Fruit fly (Drosophila melanogaster) whole organism, prepupa: Measurements from ENCODE around the gene CG13605.

Source experiments
- CG10631 ChIP-seq: fragments of 200-800 bp; sonication (Bioruptor generic); optimal IDR thresholded peaks from 2 replicates; lab custom pipeline; 2016; ENCODE audit warnings: missing biosample characterization, missing genetic modification characterization
- CG10669 ChIP-seq: fragments of 200-800 bp; sonication (Bioruptor generic); optimal IDR thresholded peaks from 3 replicates; lab custom pipeline; 2018; ENCODE audit warnings: missing biosample characterization, mild to moderate bottlenecking, missing genetic modification characterization, moderate library complexity
- CG11294 ChIP-seq: fragments of 200-800 bp; sonication (Bioruptor generic); IDR thresholded peaks from 2 replicates; pipeline ENCODE4 v1.3.6; 2022; ENCODE audit warnings: missing biosample characterization, missing genetic modification characterization
- CG11762 ChIP-seq: fragments of 200-800 bp; sonication (Bioruptor generic); optimal IDR thresholded peaks from 3 replicates; lab custom pipeline; 2016; ENCODE audit warnings: missing biosample characterization, missing genetic modification characterization; ENCODE audit not compliant: insufficient read depth
- CG11902 ChIP-seq: fragments of 200-800 bp; sonication (Bioruptor generic); optimal IDR thresholded peaks from 3 replicates; lab custom pipeline; 2016; ENCODE audit warnings: missing biosample characterization, missing genetic modification characterization
- CG16779 ChIP-seq: fragments of 200-800 bp; sonication (Bioruptor generic); optimal IDR thresholded peaks from 3 replicates; lab custom pipeline; 2017; ENCODE audit warnings: missing biosample characterization, mild to moderate bottlenecking, missing genetic modification characterization
- CG3032 ChIP-seq: fragments of 200-800 bp; optimal IDR thresholded peaks from 2 replicates; lab custom pipeline; 2019; ENCODE audit warnings: missing biosample characterization, mild to moderate bottlenecking, missing genetic modification characterization, moderate library complexity
- CG31627 ChIP-seq: fragments of 200-800 bp; sonication (Bioruptor generic); optimal IDR thresholded peaks from 3 replicates; lab custom pipeline; 2016; ENCODE audit warnings: missing biosample characterization, missing genetic modification characterization
- CG32006 ChIP-seq: fragments of 200-800 bp; sonication (Bioruptor generic); optimal IDR thresholded peaks from 3 replicates; lab custom pipeline; 2017; ENCODE audit warnings: missing biosample characterization, mild to moderate bottlenecking, missing genetic modification characterization
- CG34406 ChIP-seq: fragments of 200-800 bp; sonication (Bioruptor generic); optimal IDR thresholded peaks from 3 replicates; lab custom pipeline; 2016; ENCODE audit warnings: missing biosample characterization, missing genetic modification characterization
- CG3919 ChIP-seq: fragments of 200-800 bp; sonication (Bioruptor generic); optimal IDR thresholded peaks from 3 replicates; lab custom pipeline; 2016; ENCODE audit warnings: missing biosample characterization, missing genetic modification characterization
- CG4318 ChIP-seq: fragments of 200-800 bp; sonication (Bioruptor generic); optimal IDR thresholded peaks from 3 replicates; lab custom pipeline; 2017; ENCODE audit warnings: missing biosample characterization, mild to moderate bottlenecking, missing genetic modification characterization
- CG6163 ChIP-seq: fragments of 200-800 bp; sonication (Bioruptor generic); IDR thresholded peaks from 3 replicates; pipeline ENCODE4 v1.3.6; 2022; ENCODE audit warnings: missing biosample characterization, missing genetic modification characterization
- CG6792 ChIP-seq: fragments of 200-800 bp; sonication (Bioruptor generic); optimal IDR thresholded peaks from 3 replicates; lab custom pipeline; 2016; ENCODE audit warnings: missing biosample characterization, missing genetic modification characterization
- CG6808 ChIP-seq: fragments of 200-800 bp; sonication (Bioruptor generic); optimal IDR thresholded peaks from 3 replicates; lab custom pipeline; 2017; ENCODE audit warnings: missing biosample characterization, missing genetic modification characterization, mild to moderate bottlenecking, moderate library complexity, missing genetic modification reagents
- CG6854 ChIP-seq: fragments of 200-800 bp; sonication (Bioruptor generic); optimal IDR thresholded peaks from 2 replicates; lab custom pipeline; 2017; ENCODE audit warnings: missing biosample characterization, mild to moderate bottlenecking, missing genetic modification characterization
- CG7368 ChIP-seq: fragments of 200-800 bp; sonication (Bioruptor generic); optimal IDR thresholded peaks from 3 replicates; lab custom pipeline; 2016; ENCODE audit warnings: missing biosample characterization, missing genetic modification characterization
- CG8119 ChIP-seq: fragments of 200-800 bp; sonication (Bioruptor generic); IDR thresholded peaks from 3 replicates; pipeline ENCODE4 v1.3.6; 2022; ENCODE audit warnings: missing biosample characterization, missing genetic modification characterization
- CG8319 ChIP-seq: fragments of 200-800 bp; sonication (Bioruptor generic); optimal IDR thresholded peaks from 3 replicates; lab custom pipeline; 2016; ENCODE audit warnings: missing biosample characterization, missing genetic modification characterization
- CG8632 ChIP-seq: fragments of 200-800 bp; sonication (Bioruptor generic); optimal IDR thresholded peaks from 3 replicates; lab custom pipeline; 2016; ENCODE audit warnings: missing biosample characterization, missing genetic modification characterization
- Eip75B ChIP-seq: fragments of 200-800 bp; sonication (Bioruptor generic); optimal IDR thresholded peaks from 3 replicates; lab custom pipeline; 2016; ENCODE audit warnings: missing biosample characterization, missing genetic modification characterization
- Eip78C ChIP-seq: fragments of 200-800 bp; sonication (Bioruptor generic); peaks from one replicate; lab custom pipeline; 2016; ENCODE audit warnings: missing biosample characterization, missing genetic modification characterization
- Eip93F ChIP-seq: fragments of 200-800 bp; sonication (Bioruptor generic); optimal IDR thresholded peaks from 2 replicates; lab custom pipeline; 2016; ENCODE audit warnings: missing biosample characterization, mild to moderate bottlenecking, missing genetic modification characterization
- Ets21C ChIP-seq: fragments of 200-800 bp; sonication (Bioruptor generic); optimal IDR thresholded peaks from 3 replicates; lab custom pipeline; 2016; ENCODE audit warnings: missing biosample characterization, missing genetic modification characterization
- Ets96B ChIP-seq: fragments of 200-800 bp; optimal IDR thresholded peaks from 2 replicates; lab custom pipeline; 2019; ENCODE audit warnings: missing biosample characterization, mild to moderate bottlenecking, missing genetic modification characterization, moderate library complexity
- Gug ChIP-seq: fragments of 200-800 bp; sonication (Bioruptor generic); IDR thresholded peaks from 2 replicates; pipeline ENCODE4 v1.3.6; 2022; ENCODE audit warnings: missing biosample characterization, missing genetic modification characterization
- Hr38 ChIP-seq: sonication (Bioruptor generic); optimal IDR thresholded peaks from 2 replicates; lab custom pipeline; 2016; ENCODE audit warnings: missing biosample characterization, missing genetic modification characterization
- Lpt ChIP-seq: fragments of 200-800 bp; sonication (Bioruptor generic); optimal IDR thresholded peaks from 3 replicates; lab custom pipeline; 2016; ENCODE audit warnings: missing biosample characterization, missing genetic modification characterization
- Met ChIP-seq: fragments of 200-800 bp; sonication (Bioruptor generic); optimal IDR thresholded peaks from 3 replicates; lab custom pipeline; 2016; ENCODE audit warnings: missing biosample characterization, missing genetic modification characterization
- OdsH ChIP-seq: fragments of 200-800 bp; sonication (Bioruptor generic); optimal IDR thresholded peaks from 3 replicates; lab custom pipeline; 2016; ENCODE audit warnings: missing biosample characterization, missing genetic modification characterization
- Sox102F ChIP-seq: fragments of 200-800 bp; sonication (Bioruptor generic); optimal IDR thresholded peaks from 2 replicates; lab custom pipeline; 2016; ENCODE audit warnings: missing biosample characterization, mild to moderate bottlenecking, missing genetic modification characterization
- Sox14 ChIP-seq: fragments of 200-800 bp; sonication (Bioruptor generic); optimal IDR thresholded peaks from 3 replicates; lab custom pipeline; 2016; ENCODE audit warnings: missing biosample characterization, missing genetic modification characterization
- Sox15 ChIP-seq: fragments of 200-800 bp; sonication (Bioruptor generic); optimal IDR thresholded peaks from 3 replicates; lab custom pipeline; 2016; ENCODE audit warnings: missing biosample characterization, missing genetic modification characterization
- acj6 ChIP-seq: fragments of 200-800 bp; sonication (Bioruptor generic); optimal IDR thresholded peaks from 3 replicates; lab custom pipeline; 2016; ENCODE audit warnings: missing biosample characterization, missing genetic modification characterization
- cyc ChIP-seq: fragments of 200-800 bp; sonication (Bioruptor generic); optimal IDR thresholded peaks from 3 replicates; lab custom pipeline; 2016; ENCODE audit warnings: missing biosample characterization, missing genetic modification characterization
- dac ChIP-seq: fragments of 200-800 bp; sonication (Bioruptor generic); optimal IDR thresholded peaks from 2 replicates; lab custom pipeline; 2017; ENCODE audit warnings: missing biosample characterization, mild to moderate bottlenecking, missing genetic modification characterization
- eg ChIP-seq: fragments of 200-800 bp; sonication (Bioruptor generic); IDR thresholded peaks from 3 replicates; pipeline ENCODE4 v1.3.6; 2022; ENCODE audit warnings: missing biosample characterization, missing genetic modification characterization
- esn ChIP-seq: fragments of 200-800 bp; sonication (Bioruptor generic); optimal IDR thresholded peaks from 2 replicates; lab custom pipeline; 2016; ENCODE audit warnings: missing biosample characterization, mild to moderate bottlenecking, missing genetic modification characterization, moderate library complexity
- fd59A ChIP-seq: fragments of 200-800 bp; sonication (Bioruptor generic); optimal IDR thresholded peaks from 2 replicates; lab custom pipeline; 2017; ENCODE audit warnings: missing biosample characterization, mild to moderate bottlenecking, missing genetic modification characterization, missing genetic modification reagents
- fd85E ChIP-seq: fragments of 200-800 bp; sonication (Bioruptor generic); optimal IDR thresholded peaks from 3 replicates; lab custom pipeline; 2016; ENCODE audit warnings: missing biosample characterization, missing genetic modification characterization
- lz ChIP-seq: fragments of 200-800 bp; sonication (Bioruptor generic); optimal IDR thresholded peaks from 3 replicates; lab custom pipeline; 2016; ENCODE audit warnings: missing biosample characterization, missing genetic modification characterization
- pdm3 ChIP-seq: fragments of 200-800 bp; sonication (Bioruptor generic); optimal IDR thresholded peaks from 3 replicates; lab custom pipeline; 2016; ENCODE audit warnings: missing biosample characterization, missing genetic modification characterization
- salr ChIP-seq, 2 experiments: fragments of 200-800 bp; sonication (Bioruptor generic); optimal IDR thresholded peaks; 3 replicates each; lab custom pipeline; 2016 to 2018; ENCODE audit warnings: missing biosample characterization in 2 of 2, missing genetic modification characterization in 2 of 2, mild to moderate bottlenecking in 1 of 2
- spab ChIP-seq: fragments of 200-800 bp; sonication (Bioruptor generic); optimal IDR thresholded peaks from 2 replicates; lab custom pipeline; 2017; ENCODE audit warnings: missing biosample characterization, mild to moderate bottlenecking, missing genetic modification characterization, missing genetic modification reagents
- ss ChIP-seq, 2 experiments: fragments of 200-800 bp; sonication (Bioruptor generic); optimal IDR thresholded peaks; 2 replicates in 1 of 2; 3 replicates in 1 of 2; lab custom pipeline; 2017 to 2018; ENCODE audit warnings: mild to moderate bottlenecking in 2 of 2, missing biosample characterization in 2 of 2, missing genetic modification characterization in 2 of 2, moderate library complexity in 1 of 2
- svp ChIP-seq: fragments of 200-800 bp; sonication (Bioruptor generic); peaks from one replicate; lab custom pipeline; 2016; ENCODE audit warnings: missing biosample characterization, missing genetic modification characterization
- topi ChIP-seq: fragments of 200-800 bp; sonication (Bioruptor generic); optimal IDR thresholded peaks from 3 replicates; lab custom pipeline; 2016; ENCODE audit warnings: missing biosample characterization, missing genetic modification characterization

CG13605 gene

DNA sequence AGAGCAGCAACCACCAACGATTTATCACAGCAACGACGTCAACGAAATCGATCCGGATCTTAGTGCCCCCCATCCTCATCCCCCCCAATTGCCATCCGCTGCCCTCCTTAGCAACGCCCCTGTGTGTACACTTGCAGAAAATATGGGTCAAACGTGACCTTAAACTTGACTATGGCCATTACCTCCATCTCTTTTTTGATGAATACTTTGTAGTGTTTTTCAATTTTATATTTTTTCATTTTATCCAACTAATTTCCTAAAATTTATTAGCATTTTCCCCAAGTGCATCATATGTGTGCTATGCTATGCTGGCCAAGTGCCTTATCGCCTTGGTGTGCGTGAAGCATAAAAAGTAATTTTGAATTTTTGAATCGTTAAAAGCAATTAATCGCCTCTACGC lies 30.8 kb upstream of the CG13605 start (continued):
- TF ChIP-seq eg (GFP tag; lab: Robert Waterston, UW) (peak; percentile 86), Lpt (peak; percentile 69), Sox102F (GFP tag; lab: Kevin White, UChicago) (peak; percentile 74), CG3919 (GFP tag; lab: Kevin White, UChicago) (peak; percentile 91), CG10631 (GFP tag; lab: Kevin White, UChicago) (peak; percentile 91), Sox15 (peak; percentile 76), Ets96B (tag; lab: Kevin White, UChicago) (peak; percentile 87), CG6808 (GFP tag; lab: Kevin White, UChicago) (peak; percentile 89), Met (GFP tag; lab: Kevin White, UChicago) (peak; percentile 85), CG10669 (peak; percentile 87), CG6792 (GFP tag; lab: Kevin White, UChicago) (peak; percentile 91), fd59A (peak; percentile 86), cyc (GFP tag; lab: Kevin White, UChicago) (peak; percentile 83), ss (GFP tag; optimal IDR thresholded peaks at IDR 0.05; lab: Kevin White, UChicago) (peak; percentile 86 to 92), CG8632 (GFP tag; lab: Kevin White, UChicago) (peak; percentile 79), svp (GFP tag; lab: Kevin White, UChicago) (peak; percentile 91), acj6 (GFP tag; lab: Kevin White, UChicago) (peak; percentile 84), CG11762 (GFP tag; lab: Kevin White, UChicago) (peak; percentile 80), fd85E (GFP tag; lab: Kevin White, UChicago) (peak; percentile 62), topi (GFP tag; lab: Kevin White, UChicago) (peak; percentile 83), Ets21C (GFP tag; lab: Kevin White, UChicago) (peak; percentile 66), CG8319 (GFP tag; lab: Kevin White, UChicago) (peak; percentile 82), dac (peak; percentile 67), spab (GFP tag; lab: Kevin White, UChicago) (peak; percentile 87), Eip75B (peak; percentile 90), CG8119 (GFP tag; lab: Robert Waterston, UW) (peak; percentile 79), Sox14 (GFP tag; lab: Kevin White, UChicago) (peak; percentile 83), Gug (peak; percentile 61), OdsH (GFP tag; lab: Kevin White, UChicago) (peak; percentile 86), CG34406 (GFP tag; lab: Kevin White, UChicago) (peak; percentile 77), CG11902 (GFP tag; lab: Kevin White, UChicago) (peak; percentile 84), CG7368 (peak; percentile 83), CG3032 (tag; lab: Kevin White, UChicago) (peak; percentile 92)

DNA sequence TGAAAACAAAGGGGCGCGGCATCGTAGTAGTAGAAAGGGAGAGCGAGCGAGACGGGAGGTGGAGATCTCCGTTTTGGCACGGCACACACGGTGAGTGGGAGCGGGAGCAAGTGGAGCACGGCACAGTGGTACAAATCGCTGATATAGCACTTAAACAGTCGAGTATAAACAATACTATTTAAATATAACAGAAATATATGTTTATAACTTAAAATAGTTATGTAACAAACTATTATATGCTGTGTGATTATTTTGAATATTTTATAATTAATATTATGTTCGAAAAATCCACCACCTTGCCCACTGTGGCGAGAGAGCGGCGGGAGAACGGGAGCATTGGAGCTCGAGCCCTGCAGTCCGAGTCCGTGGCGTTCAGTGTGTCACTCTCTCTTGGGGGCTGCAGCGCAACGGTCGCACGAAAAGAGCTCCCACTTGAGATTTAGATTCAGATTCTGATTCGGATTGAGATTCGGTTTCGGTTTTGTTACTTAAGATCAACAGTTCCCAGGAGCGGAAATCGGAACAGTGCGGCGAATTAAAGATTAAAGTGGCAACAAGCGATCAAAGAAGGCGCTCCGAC lies 28.9 kb upstream of the CG13605 start, which contains the start of gene Kal1:
Gene Kal1 (plus strand): TSS at position 383 of the 580 bp plus-strand sequence.
- TF ChIP-seq CG7368, result peak; percentile 97
- TF ChIP-seq CG4318 (GFP tag; lab: Kevin White, UChicago), result peak; percentile 87
- peak; percentile 99 for TF ChIP-seq Eip78C (GFP tag; lab: Kevin White, UChicago)
- no peak for TF ChIP-seq Hr38
- peak; percentile 94 for TF ChIP-seq Sox15
- TF ChIP-seq CG32006, result peak; percentile 97
- TF ChIP-seq CG10631 (GFP tag; lab: Kevin White, UChicago), result peak; percentile 97
- peak; percentile 92 for TF ChIP-seq CG11902 (GFP tag; lab: Kevin White, UChicago)
- peak; percentile 91 for TF ChIP-seq pdm3 (GFP tag; lab: Kevin White, UChicago)
- peak; percentile 99 for TF ChIP-seq CG8119 (GFP tag; lab: Robert Waterston, UW)
- TF ChIP-seq CG11762 (GFP tag; lab: Kevin White, UChicago), result peak; percentile 96
- peak; percentile 98 for TF ChIP-seq CG3919 (GFP tag; lab: Kevin White, UChicago)
- peak; percentile 98 for TF ChIP-seq fd59A
- TF ChIP-seq CG6854 (GFP tag; lab: Kevin White, UChicago), result peak; percentile 98
- TF ChIP-seq esn (GFP tag; lab: Kevin White, UChicago), result peak; percentile 98
- peak; percentile 98 for TF ChIP-seq svp (GFP tag; lab: Kevin White, UChicago)
- peak; percentile 95 for TF ChIP-seq Eip75B
- peak; percentile 97 for TF ChIP-seq Eip93F (GFP tag; lab: Kevin White, UChicago)
- peak; percentile 98 for TF ChIP-seq CG6163 (GFP tag; lab: Robert Waterston, UW)
- peak; percentile 99 for TF ChIP-seq ss (GFP tag; optimal IDR thresholded peaks at IDR 0.05; lab: Kevin White, UChicago)
- TF ChIP-seq CG11294 (GFP tag; lab: Robert Waterston, UW), result peak; percentile 94
- peak; percentile 93 for TF ChIP-seq Lpt
- TF ChIP-seq topi (GFP tag; lab: Kevin White, UChicago), result peak; percentile 93
- TF ChIP-seq spab (GFP tag; lab: Kevin White, UChicago), result peak; percentile 98
- TF ChIP-seq salr (GFP tag; optimal IDR thresholded peaks at IDR 0.05; lab: Kevin White, UChicago), result peak; percentile 91 to 94
- peak; percentile 92 for TF ChIP-seq dac
- peak; percentile 84 for TF ChIP-seq CG31627 (GFP tag; lab: Kevin White, UChicago)
- TF ChIP-seq acj6 (GFP tag; lab: Kevin White, UChicago), result peak; percentile 98
- TF ChIP-seq CG16779, result peak; percentile 97
- TF ChIP-seq Ets21C (GFP tag; lab: Kevin White, UChicago), result peak; percentile 76
- peak; percentile 91 for TF ChIP-seq lz (GFP tag; lab: Kevin White, UChicago)
- TF ChIP-seq Sox14 (GFP tag; lab: Kevin White, UChicago), result peak; percentile 93
